Fruit fly (Drosophila melanogaster) whole organism, adult: ENCODE measurements around the gene CG5418.

Experiments
- CG33017 ChIP-seq: fragments of 200-800 bp; sonication (Bioruptor generic); optimal IDR thresholded peaks from 2 replicates; lab custom pipeline; 2018; ENCODE audit warnings: missing biosample characterization, mild to moderate bottlenecking, missing genetic modification characterization, moderate library complexity
- CG7101 ChIP-seq: fragments of 200-800 bp; sonication (Bioruptor generic); optimal IDR thresholded peaks from 2 replicates; lab custom pipeline; 2018; ENCODE audit warnings: missing biosample characterization, mild to moderate bottlenecking, missing genetic modification characterization, moderate library complexity
- bab1 ChIP-seq: fragments of 200-800 bp; sonication (Bioruptor generic); optimal IDR thresholded peaks from 3 replicates; lab custom pipeline; 2019; ENCODE audit warnings: missing biosample characterization, mild to moderate bottlenecking, missing genetic modification characterization, moderate library complexity
- cic ChIP-seq: fragments of 200-800 bp; sonication (Bioruptor generic); optimal IDR thresholded peaks from 2 replicates; lab custom pipeline; 2017; ENCODE audit warnings: missing biosample characterization, mild to moderate bottlenecking, missing genetic modification characterization, moderate library complexity
- cnc ChIP-seq, 2 experiments: fragments of >200 bp; optimal IDR thresholded peaks; 2 replicates each; lab custom pipeline; 2017
- ovo ChIP-seq: fragments of 200-800 bp; sonication (Bioruptor generic); optimal IDR thresholded peaks from 2 replicates; lab custom pipeline; 2016; ENCODE audit warnings: missing biosample characterization, missing genetic modification characterization
- tj ChIP-seq: fragments of 200-800 bp; sonication (Bioruptor generic); optimal IDR thresholded peaks from 3 replicates; lab custom pipeline; 2017; ENCODE audit warnings: missing biosample characterization, mild to moderate bottlenecking, missing genetic modification characterization, moderate library complexity

DNA sequence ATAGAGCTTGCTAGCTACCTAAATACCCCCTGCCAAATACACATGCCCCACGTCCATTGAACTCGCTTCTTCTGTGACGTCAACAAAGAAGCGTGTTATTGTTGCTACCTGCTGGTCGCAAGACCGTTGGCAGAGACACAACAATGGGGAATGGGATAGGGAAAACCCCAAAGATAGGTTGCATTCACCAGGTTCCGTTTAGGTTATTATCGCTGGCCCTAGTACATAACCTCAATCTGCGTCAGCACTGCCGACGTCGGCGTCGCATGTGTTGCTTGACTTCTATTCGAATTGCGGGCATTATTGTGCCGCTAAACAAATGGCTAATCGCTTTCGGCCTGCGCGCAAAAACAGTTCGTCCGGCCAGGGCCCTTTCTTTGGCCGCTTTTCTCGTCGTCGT lies 17.6 kb downstream of the CG5418 start:
- TF ChIP-seq CG33017 (tag; lab: Kevin White, UChicago): no peak
- no peak for TF ChIP-seq bab1 (GFP tag; lab: Kevin White, UChicago)
- TF ChIP-seq tj (GFP tag; lab: Kevin White, UChicago): no peak
- TF ChIP-seq CG7101 (tag; lab: Kevin White, UChicago): no peak
- TF ChIP-seq ovo (GFP tag; lab: Kevin White, UChicago): peak; percentile 4
- TF ChIP-seq cnc (optimal IDR thresholded peaks at IDR 0.05; lab: Kevin White, UChicago): no peak
- no peak for TF ChIP-seq cic (GFP tag; lab: Kevin White, UChicago)
